Worm (Caenorhabditis elegans) whole organism, L3 larva: ENCODE results near the gene srh-282.

Experiments used
- R02D3.7 ChIP-seq: fragments of 150-350 bp; optimal IDR thresholded peaks from 2 replicates; lab custom pipeline; 2014; ENCODE audit warnings: missing biosample characterization, missing genetic modification characterization
- aly-2 ChIP-seq: fragments of 150-350 bp; optimal IDR thresholded peaks from 2 replicates; lab custom pipeline; 2014; ENCODE audit warnings: missing biosample characterization, missing genetic modification characterization
- ama-1 ChIP-seq: fragments of 150-350 bp; optimal IDR thresholded peaks from 2 replicates; lab custom pipeline; 2018
- ceh-28 ChIP-seq: fragments of 150-350 bp; optimal IDR thresholded peaks from 2 replicates; lab custom pipeline; 2014; ENCODE audit warnings: missing biosample characterization, missing genetic modification reagents, missing genetic modification characterization
- ceh-82 ChIP-seq: fragments of 150-350 bp; optimal IDR thresholded peaks from 2 replicates; lab custom pipeline; 2014; ENCODE audit warnings: missing biosample characterization, missing genetic modification characterization
- ceh-9 ChIP-seq: sonication (generic microtip); optimal IDR thresholded peaks from 2 replicates; lab custom pipeline; 2018; ENCODE audit warnings: missing biosample characterization, missing genetic modification characterization
- egl-27 ChIP-seq: sonication (generic microtip); optimal IDR thresholded peaks from 4 replicates; lab custom pipeline; 2017; ENCODE audit warnings: missing biosample characterization, missing genetic modification reagents, missing genetic modification characterization
- egl-5 ChIP-seq: fragments of 150-350 bp; optimal IDR thresholded peaks from 2 replicates; lab custom pipeline; 2017; ENCODE audit warnings: missing biosample characterization, missing genetic modification reagents, missing genetic modification characterization, inconsistent platforms
- elt-2 ChIP-seq: sonication (generic microtip); optimal IDR thresholded peaks from 2 replicates; lab custom pipeline; 2016; ENCODE audit warnings: missing genetic modification reagents, mild to moderate bottlenecking, missing genetic modification characterization, missing compliant biosample characterization
- eor-1 ChIP-seq, 2 experiments: fragments of 150-350 bp; optimal IDR thresholded peaks; 2 replicates each; lab custom pipeline; 2014 to 2018; ENCODE audit warnings: missing biosample characterization in 2 of 2, missing genetic modification characterization in 2 of 2
- fkh-10 ChIP-seq: sonication (generic microtip); optimal IDR thresholded peaks from 2 replicates; lab custom pipeline; 2017; ENCODE audit warnings: missing biosample characterization, missing genetic modification reagents, missing genetic modification characterization
- fkh-2 ChIP-seq: fragments of 150-350 bp; optimal IDR thresholded peaks from 2 replicates; lab custom pipeline; 2014; ENCODE audit warnings: missing biosample characterization, missing genetic modification reagents, missing genetic modification characterization
- fos-1 ChIP-seq: fragments of 150-350 bp; optimal IDR thresholded peaks from 2 replicates; lab custom pipeline; 2014; ENCODE audit warnings: missing biosample characterization, missing genetic modification characterization
- hmg-11 ChIP-seq: sonication (generic microtip); optimal IDR thresholded peaks from 2 replicates; lab custom pipeline; 2016; ENCODE audit warnings: missing genetic modification characterization, missing compliant biosample characterization
- jun-1 ChIP-seq: fragments of 150-350 bp; optimal IDR thresholded peaks from 2 replicates; lab custom pipeline; 2014; ENCODE audit warnings: missing biosample characterization, missing genetic modification reagents, missing genetic modification characterization
- lin-15B ChIP-seq: fragments of 150-350 bp; optimal IDR thresholded peaks from 2 replicates; lab custom pipeline; 2014; ENCODE audit warnings: missing biosample characterization, missing genetic modification characterization
- lin-39 ChIP-seq: fragments of 150-350 bp; optimal IDR thresholded peaks from 2 replicates; lab custom pipeline; 2018; ENCODE audit warnings: missing biosample characterization, missing genetic modification reagents, missing genetic modification characterization
- lsy-12 ChIP-seq: sonication (generic microtip); optimal IDR thresholded peaks from 2 replicates; lab custom pipeline; 2016; ENCODE audit warnings: mild to moderate bottlenecking, missing genetic modification characterization, missing compliant biosample characterization
- mdl-1 ChIP-seq: fragments of 150-350 bp; optimal IDR thresholded peaks from 2 replicates; lab custom pipeline; 2014; ENCODE audit warnings: missing biosample characterization, missing genetic modification characterization
- nfya-1 ChIP-seq: sonication (generic microtip); optimal IDR thresholded peaks from 2 replicates; lab custom pipeline; 2017; ENCODE audit warnings: missing genetic modification characterization, mild to moderate bottlenecking, missing compliant biosample characterization, antibody characterized with exemption, moderate library complexity; ENCODE audit not compliant: insufficient read depth
- nhr-11 ChIP-seq: fragments of 150-350 bp; optimal IDR thresholded peaks from 2 replicates; lab custom pipeline; 2014; ENCODE audit warnings: missing biosample characterization, missing genetic modification characterization
- nhr-12 ChIP-seq: fragments of 150-350 bp; optimal IDR thresholded peaks from 2 replicates; lab custom pipeline; 2014; ENCODE audit warnings: missing biosample characterization, missing genetic modification characterization
- nhr-23 ChIP-seq: fragments of 150-350 bp; optimal IDR thresholded peaks from 2 replicates; lab custom pipeline; 2014; ENCODE audit warnings: missing biosample characterization, missing genetic modification reagents, missing genetic modification characterization
- nhr-237 ChIP-seq: fragments of 150-350 bp; optimal IDR thresholded peaks from 2 replicates; lab custom pipeline; 2014; ENCODE audit warnings: missing biosample characterization, missing genetic modification characterization
- nhr-25 ChIP-seq: sonication (generic microtip); optimal IDR thresholded peaks from 2 replicates; lab custom pipeline; 2017; ENCODE audit warnings: missing biosample characterization, missing genetic modification characterization
- nhr-43 ChIP-seq: sonication (generic microtip); optimal IDR thresholded peaks from 2 replicates; lab custom pipeline; 2016; ENCODE audit warnings: mild to moderate bottlenecking, missing genetic modification characterization, missing compliant biosample characterization; ENCODE audit not compliant: poor library complexity, severe bottlenecking
- nhr-76 ChIP-seq: fragments of 150-350 bp; sonication (generic microtip); optimal IDR thresholded peaks from 5 replicates; lab custom pipeline; 2014; ENCODE audit warnings: missing biosample characterization, missing genetic modification characterization
- nhr-77 ChIP-seq: fragments of 150-350 bp; optimal IDR thresholded peaks from 2 replicates; lab custom pipeline; 2014; ENCODE audit warnings: missing biosample characterization, missing genetic modification characterization
- pha-4 ChIP-seq: fragments of 150-350 bp; optimal IDR thresholded peaks from 2 replicates; lab custom pipeline; 2014; ENCODE audit warnings: missing biosample characterization, missing genetic modification reagents, missing genetic modification characterization
- pqm-1 ChIP-seq: fragments of 150-350 bp; optimal IDR thresholded peaks from 2 replicates; lab custom pipeline; 2017; ENCODE audit warnings: missing biosample characterization, missing genetic modification characterization, inconsistent platforms
- skn-1 ChIP-seq: fragments of 150-350 bp; optimal IDR thresholded peaks from 2 replicates; lab custom pipeline; 2014; ENCODE audit warnings: missing biosample characterization, missing genetic modification characterization
- snpc-4 ChIP-seq: fragments of 150-350 bp; optimal IDR thresholded peaks from 2 replicates; lab custom pipeline; 2014; ENCODE audit warnings: missing biosample characterization, missing genetic modification characterization
- tbx-2 ChIP-seq: sonication (generic microtip); optimal IDR thresholded peaks from 2 replicates; lab custom pipeline; 2016; ENCODE audit warnings: mild to moderate bottlenecking, missing genetic modification characterization, missing compliant biosample characterization
- unc-62 ChIP-seq: fragments of 150-350 bp; sonication (generic microtip); optimal IDR thresholded peaks from 4 replicates; lab custom pipeline; 2014; ENCODE audit warnings: missing biosample characterization, missing genetic modification reagents, missing genetic modification characterization
- zag-1 ChIP-seq: fragments of 150-350 bp; optimal IDR thresholded peaks from 2 replicates; lab custom pipeline; 2014; ENCODE audit warnings: missing biosample characterization, missing genetic modification characterization
- ztf-11 ChIP-seq: fragments of 150-350 bp; optimal IDR thresholded peaks from 2 replicates; lab custom pipeline; 2014; ENCODE audit warnings: missing biosample characterization, missing genetic modification characterization
- ztf-4 ChIP-seq: fragments of 150-350 bp; optimal IDR thresholded peaks from 2 replicates; lab custom pipeline; 2014; ENCODE audit warnings: missing biosample characterization, missing genetic modification characterization

The srh-282 gene

ce11 chrIV:257095-257494 lies 16.1 kb downstream of the srh-282 start, which contains the start of gene R02D3.8:
R02D3.8 (minus strand) TSS chrIV:257203.
- TF ChIP-seq tbx-2 (tag; lab: Kevin White, UChicago) (no peak), eor-1 (tag; optimal IDR thresholded peaks at IDR 0.05; lab: Kevin White, UChicago) (no peak), nhr-12 (tag; lab: Kevin White, UChicago) (no peak), hmg-11 (tag; lab: Kevin White, UChicago) (peak; percentile 24), ceh-82 (no peak), lin-39 (tag; lab: Kevin White, UChicago) (peak; percentile 25), pha-4 (peak; percentile 35), egl-27 (tag; lab: Kevin White, UChicago) (no peak), nhr-43 (tag; lab: Kevin White, UChicago) (peak; percentile 54), ama-1 (lab: Kevin White, UChicago) (peak; percentile 43), elt-2 (tag; lab: Kevin White, UChicago) (peak; percentile 16), aly-2 (tag; lab: Kevin White, UChicago) (no peak), lin-15B (peak; percentile 64), lsy-12 (tag; lab: Kevin White, UChicago) (peak; percentile 17), snpc-4 (tag; lab: Kevin White, UChicago) (no peak), nhr-237 (no peak), pqm-1 (tag; lab: Kevin White, UChicago) (no peak), ztf-4 (tag; lab: Kevin White, UChicago) (no peak), nfya-1 (tag; lab: Kevin White, UChicago) (peak; percentile 52), nhr-76 (tag; lab: Kevin White, UChicago) (no peak), nhr-23 (peak; percentile 57)

ce11 chrIV:255379-255857 lies 17.8 kb downstream of the srh-282 start, which contains the start of gene rcat-1:
rcat-1 (minus strand) TSS chrIV:255429.
- TF ChIP-seq nhr-77 (tag; lab: Kevin White, UChicago), result peak; percentile 1
- TF ChIP-seq zag-1, result no peak
- TF ChIP-seq mdl-1 (tag; lab: Kevin White, UChicago), result no peak
- TF ChIP-seq eor-1 (tag; optimal IDR thresholded peaks at IDR 0.05; lab: Kevin White, UChicago), result no peak
- peak; percentile 70 for TF ChIP-seq skn-1 (tag; lab: Kevin White, UChicago)
- peak; percentile 76 for TF ChIP-seq egl-5
- TF ChIP-seq fkh-10 (GFP tag; lab: Kevin White, UChicago), result peak; percentile 43
- TF ChIP-seq nhr-25 (tag; lab: Kevin White, UChicago), result peak; percentile 77
- no peak for TF ChIP-seq unc-62 (GFP tag; lab: Kevin White, UChicago)
- TF ChIP-seq nhr-23, result peak; percentile 82
- peak; percentile 91 for TF ChIP-seq nfya-1 (tag; lab: Kevin White, UChicago)
- peak; percentile 88 for TF ChIP-seq lin-39 (tag; lab: Kevin White, UChicago)
- peak; percentile 3 for TF ChIP-seq pqm-1 (tag; lab: Kevin White, UChicago)
- TF ChIP-seq R02D3.7, result peak; percentile 100
- peak; percentile 59 for TF ChIP-seq ceh-28 (tag; lab: Kevin White, UChicago)
- peak; percentile 67 for TF ChIP-seq snpc-4 (tag; lab: Kevin White, UChicago)
- TF ChIP-seq fkh-2 (tag; lab: Kevin White, UChicago), result no peak
- peak; percentile 31 for TF ChIP-seq elt-2 (tag; lab: Kevin White, UChicago)
- TF ChIP-seq ama-1 (lab: Kevin White, UChicago), result peak; percentile 55
- peak; percentile 98 for TF ChIP-seq lin-15B
- TF ChIP-seq ceh-82, result peak; percentile 48
- TF ChIP-seq hmg-11 (tag; lab: Kevin White, UChicago), result peak; percentile 54
- TF ChIP-seq jun-1 (tag; lab: Kevin White, UChicago), result peak; percentile 40
- TF ChIP-seq, all 47 proteins: peak for 18

- TF ChIP-seq fos-1 (tag; lab: Kevin White, UChicago) (no peak), ceh-82 (no peak), aly-2 (tag; lab: Kevin White, UChicago) (no peak), zag-1 (no peak), R02D3.7 (no peak), ztf-11 (tag; lab: Kevin White, UChicago) (no peak), nhr-11 (tag; lab: Kevin White, UChicago) (no peak), pha-4 (no peak), egl-27 (tag; lab: Kevin White, UChicago) (no peak), unc-62 (GFP tag; lab: Kevin White, UChicago) (no peak), ceh-9 (tag; lab: Kevin White, UChicago) (no peak), nhr-43 (tag; lab: Kevin White, UChicago) (no peak), nhr-77 (tag; lab: Kevin White, UChicago) (no peak), lin-39 (tag; lab: Kevin White, UChicago) (no peak)
Observed at ce11 chrIV:252454-252853, 20.7 kb downstream of the srh-282 start, which contains the start of gene grl-19. grl-19 (minus strand) TSS chrIV:252554.
